Worm (Caenorhabditis elegans) whole organism, late embryonic: ENCODE results near the gene scyl-1.

Source experiments
- K02D7.2 ChIP-seq: sonication (generic microtip); optimal IDR thresholded peaks from 2 replicates; lab custom pipeline; 2017; ENCODE audit warnings: mild to moderate bottlenecking, missing genetic modification characterization, missing compliant biosample characterization
- K09A11.1 ChIP-seq: sonication (generic microtip); optimal IDR thresholded peaks from 2 replicates; lab custom pipeline; 2017; ENCODE audit warnings: antibody characterized with exemption, mild to moderate bottlenecking, missing genetic modification characterization, missing compliant biosample characterization; ENCODE audit not compliant: insufficient read depth
- ceh-34 ChIP-seq: sonication (generic microtip); optimal IDR thresholded peaks from 2 replicates; lab custom pipeline; 2016; ENCODE audit warnings: mild to moderate bottlenecking, missing genetic modification characterization, missing compliant biosample characterization
- ceh-45 ChIP-seq: fragments of 200-800 bp; sonication (Bioruptor generic); IDR thresholded peaks from 2 replicates; pipeline ENCODE4 v1.3.6; 2022; ENCODE audit warnings: missing genetic modification reagents, missing genetic modification characterization, missing compliant biosample characterization
- ceh-48 ChIP-seq: sonication (generic microtip); optimal IDR thresholded peaks from 2 replicates; lab custom pipeline; 2016; ENCODE audit warnings: missing genetic modification characterization, inconsistent platforms, missing compliant biosample characterization
- ceh-6 ChIP-seq: fragments of 200-800 bp; sonication (Bioruptor generic); optimal IDR thresholded peaks from 2 replicates; lab custom pipeline; 2018; ENCODE audit warnings: mild to moderate bottlenecking, missing genetic modification characterization, missing compliant biosample characterization
- che-1 ChIP-seq: sonication (generic microtip); optimal IDR thresholded peaks from 2 replicates; lab custom pipeline; 2016; ENCODE audit warnings: mild to moderate bottlenecking, missing genetic modification characterization, missing compliant biosample characterization
- dve-1 ChIP-seq: sonication (generic microtip); optimal IDR thresholded peaks from 2 replicates; lab custom pipeline; 2017; ENCODE audit warnings: antibody characterized with exemption, mild to moderate bottlenecking, missing genetic modification characterization, missing compliant biosample characterization
- elt-4 ChIP-seq: sonication (generic microtip); optimal IDR thresholded peaks from 2 replicates; lab custom pipeline; 2016; ENCODE audit warnings: missing genetic modification characterization, missing compliant biosample characterization
- hlh-15 ChIP-seq: sonication (generic microtip); optimal IDR thresholded peaks from 2 replicates; lab custom pipeline; 2016; ENCODE audit warnings: missing genetic modification characterization, missing compliant biosample characterization
- hlh-30 ChIP-seq: sonication (generic microtip); optimal IDR thresholded peaks from 2 replicates; lab custom pipeline; 2017; ENCODE audit warnings: antibody characterized with exemption, missing genetic modification characterization, missing compliant biosample characterization; ENCODE audit not compliant: insufficient read depth
- hlh-6 ChIP-seq: sonication (generic microtip); optimal IDR thresholded peaks from 2 replicates; lab custom pipeline; 2016; ENCODE audit warnings: missing genotype, missing genetic modification characterization, missing compliant biosample characterization
- lim-6 ChIP-seq: sonication (generic microtip); optimal IDR thresholded peaks from 2 replicates; lab custom pipeline; 2016; ENCODE audit warnings: missing genetic modification characterization, missing compliant biosample characterization
- nhr-11 ChIP-seq: fragments of 150-350 bp; optimal IDR thresholded peaks from 2 replicates; lab custom pipeline; 2014; ENCODE audit warnings: missing biosample characterization, missing genetic modification characterization
- odd-2 ChIP-seq: sonication (generic microtip); optimal IDR thresholded peaks from 2 replicates; lab custom pipeline; 2017; ENCODE audit warnings: antibody characterized with exemption, mild to moderate bottlenecking, missing genetic modification characterization, missing compliant biosample characterization
- pat-9 ChIP-seq: fragments of 200-800 bp; sonication (Bioruptor generic); optimal IDR thresholded peaks from 2 replicates; lab custom pipeline; 2018; ENCODE audit warnings: mild to moderate bottlenecking, missing genetic modification characterization, moderate library complexity, missing compliant biosample characterization
- pax-1 ChIP-seq: fragments of 150-350 bp; optimal IDR thresholded peaks from 2 replicates; lab custom pipeline; 2014; ENCODE audit warnings: missing biosample characterization, missing genetic modification characterization
- pha-2 ChIP-seq: sonication (generic microtip); optimal IDR thresholded peaks from 2 replicates; lab custom pipeline; 2017; ENCODE audit warnings: mild to moderate bottlenecking, missing genetic modification characterization, missing compliant biosample characterization
- pros-1 ChIP-seq: fragments of 150-350 bp; optimal IDR thresholded peaks from 2 replicates; lab custom pipeline; 2014; ENCODE audit warnings: missing biosample characterization, missing genetic modification reagents, missing genetic modification characterization
- sdc-2 ChIP-seq: sonication (generic microtip); optimal IDR thresholded peaks from 2 replicates; lab custom pipeline; 2016; ENCODE audit warnings: missing genotype, missing genetic modification characterization, missing compliant biosample characterization
- sox-2 ChIP-seq: fragments of 200-800 bp; sonication (Bioruptor generic); IDR thresholded peaks from 2 replicates; pipeline ENCODE4 v1.3.6; 2022; ENCODE audit warnings: missing genetic modification reagents, missing genetic modification characterization, missing compliant biosample characterization
- syd-9 ChIP-seq: sonication (generic microtip); optimal IDR thresholded peaks from 2 replicates; lab custom pipeline; 2016; ENCODE audit warnings: mild to moderate bottlenecking, missing genetic modification characterization, moderate library complexity, missing compliant biosample characterization
- tbx-2 ChIP-seq: sonication (generic microtip); optimal IDR thresholded peaks from 2 replicates; lab custom pipeline; 2016; ENCODE audit warnings: missing genetic modification characterization, missing compliant biosample characterization
- ttx-3 ChIP-seq: sonication (generic microtip); optimal IDR thresholded peaks from 2 replicates; lab custom pipeline; 2016; ENCODE audit warnings: missing genetic modification reagents, missing genetic modification characterization, missing compliant biosample characterization
- unc-3 ChIP-seq, 2 experiments: fragments of 200-800 bp in 1 of 2; sonication (Bioruptor generic) in 1 of 2; sonication (generic microtip) in 1 of 2; conservative IDR thresholded peaks in 1 of 2; optimal IDR thresholded peaks in 1 of 2; 2 replicates each; pipeline versions ENCODE4 v1.3.6 to Lab custom; 2016 to 2022; ENCODE audit warnings: missing compliant biosample characterization in 2 of 2, missing genetic modification characterization in 2 of 2, missing genetic modification reagents in 1 of 2
- unc-86 ChIP-seq: sonication (generic microtip); optimal IDR thresholded peaks from 2 replicates; lab custom pipeline; 2016; ENCODE audit warnings: missing genetic modification characterization, missing compliant biosample characterization
- zip-5 ChIP-seq: sonication (generic microtip); optimal IDR thresholded peaks from 2 replicates; lab custom pipeline; 2016; ENCODE audit warnings: missing genetic modification characterization, missing compliant biosample characterization
- ztf-16 ChIP-seq: sonication (generic microtip); optimal IDR thresholded peaks from 2 replicates; lab custom pipeline; 2017; ENCODE audit warnings: missing genetic modification characterization, missing compliant biosample characterization

Gene scyl-1

DNA sequence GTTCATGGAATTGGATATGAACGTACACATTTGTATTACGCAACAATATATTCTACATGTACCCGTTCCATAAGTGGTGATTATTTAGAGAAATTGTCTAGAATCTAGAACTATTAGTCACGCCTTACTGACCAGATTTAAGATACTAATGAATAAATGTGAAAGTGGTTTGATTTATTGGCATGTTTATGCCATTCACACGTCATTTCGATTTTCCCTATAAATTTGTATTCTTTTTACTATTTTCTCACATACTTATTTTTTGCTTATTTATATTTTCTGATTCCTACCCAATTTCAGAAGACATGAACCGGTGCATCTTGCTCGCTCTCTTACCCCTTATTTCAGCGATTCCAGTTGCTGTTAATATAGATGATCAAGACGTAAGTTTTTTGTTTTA is 53.3 kb downstream of the scyl-1 start, which contains the start of gene F15B9.8:
TSS of gene F15B9.8 (plus strand) at position 301 of the 400 bp plus-strand sequence.
- TF ChIP-seq ceh-48 (tag; lab: Kevin White, UChicago) (no peak), hlh-15 (tag; lab: Kevin White, UChicago) (no peak), pat-9 (tag; lab: Kevin White, UChicago) (no peak), ztf-16 (tag; lab: Kevin White, UChicago) (no peak), pax-1 (tag; lab: Kevin White, UChicago) (no peak), K09A11.1 (tag; lab: Kevin White, UChicago) (no peak), dve-1 (tag; lab: Kevin White, UChicago) (no peak), syd-9 (no peak), ceh-45 (GFP tag; lab: Robert Waterston, UW) (no peak), K02D7.2 (tag; lab: Kevin White, UChicago) (no peak), unc-86 (no peak), zip-5 (tag; lab: Kevin White, UChicago) (no peak), hlh-6 (no peak), ttx-3 (tag; lab: Kevin White, UChicago) (no peak), odd-2 (tag; lab: Kevin White, UChicago) (no peak), nhr-11 (no peak), sox-2 (GFP tag; lab: Robert Waterston, UW) (no peak), ceh-6 (GFP tag; lab: Kevin White, UChicago) (no peak)

DNA sequence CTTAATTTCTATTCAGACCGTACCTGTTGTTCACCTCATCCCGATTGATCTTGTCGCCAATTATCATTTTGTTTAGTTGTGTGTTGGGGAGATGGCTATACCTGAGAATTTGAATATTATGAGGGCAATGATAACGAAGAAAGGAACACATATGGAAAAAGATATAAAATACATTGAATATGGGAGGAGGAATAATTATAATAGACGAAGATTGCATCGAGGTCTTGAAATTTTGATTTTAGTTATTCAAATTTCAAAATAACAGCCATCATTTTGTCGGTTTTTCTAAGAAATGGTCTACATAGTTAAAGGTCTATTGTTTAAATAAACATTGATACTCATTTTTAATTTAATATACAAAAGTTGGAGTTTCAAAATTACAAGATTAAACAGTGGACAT is 54.5 kb downstream of the scyl-1 start, which contains the start of gene shw-3:
TSS of gene shw-3 (minus strand) at position 101 of the 400 bp plus-strand sequence.
- TF ChIP-seq tbx-2 (no peak), ceh-6 (GFP tag; lab: Kevin White, UChicago) (no peak), pha-2 (tag; lab: Kevin White, UChicago) (no peak), che-1 (tag; lab: Kevin White, UChicago) (no peak), zip-5 (tag; lab: Kevin White, UChicago) (no peak), elt-4 (tag; lab: Kevin White, UChicago) (no peak), syd-9 (no peak), lim-6 (tag; lab: Kevin White, UChicago) (no peak), pax-1 (tag; lab: Kevin White, UChicago) (no peak), pros-1 (no peak), unc-3 (GFP tag; conservative IDR thresholded peaks at IDR 0.05; lab: Robert Waterston, UW) (no peak), unc-3 (tag; optimal IDR thresholded peaks at IDR 0.05; lab: Kevin White, UChicago) (no peak), ceh-34 (tag; lab: Kevin White, UChicago) (no peak), hlh-30 (tag; lab: Kevin White, UChicago) (no peak), sdc-2 (tag; lab: Kevin White, UChicago) (no peak)
